Worm (Caenorhabditis elegans): ENCODE results near the gene F14F8.8.

- TF ChIP-seq skn-1 (tag; optimal IDR thresholded peaks at IDR 0.05) (no peak), lin-13 (GFP tag; optimal IDR thresholded peaks at IDR 0.05) (no peak)
Measured at ce11 chrV:16627962-16628361, 44.1 kb downstream of the F14F8.8 start, which contains the start of gene oac-53.

Measured in whole organism, L4 larva.